Fruit fly (Drosophila melanogaster): Measurements from ENCODE around the gene Mkp.
A peak's percentile ranks its signal among the peaks of the same experiment; 100 is the strongest.

The Mkp gene

DNA sequence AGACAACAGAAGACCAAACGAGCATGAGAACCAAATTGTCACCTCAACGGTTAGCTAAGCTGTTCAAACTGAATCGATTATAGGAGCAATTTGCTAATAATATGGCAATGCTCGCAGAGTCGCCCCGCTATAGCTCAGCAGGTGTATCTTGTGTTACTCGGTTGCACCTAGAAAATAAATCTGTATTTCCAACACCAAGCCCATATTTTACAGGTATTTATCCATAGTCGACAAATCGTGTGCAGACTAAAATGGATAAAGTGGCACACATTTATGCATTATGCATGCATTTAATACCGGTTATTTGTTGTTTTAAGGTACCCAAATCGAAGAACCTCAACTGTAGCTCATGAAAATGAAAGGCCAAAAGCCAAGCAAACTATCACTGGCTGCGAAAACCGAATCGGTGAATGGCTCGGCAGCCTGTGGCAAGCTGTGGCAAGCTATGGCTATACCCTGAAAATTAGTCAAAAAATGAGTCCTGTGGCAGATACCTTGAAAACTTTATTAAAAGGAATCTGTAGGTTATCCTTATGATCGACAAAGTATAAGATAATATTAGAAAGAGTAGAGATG, 5.3 kb downstream of the Mkp start, which contains the start of gene Vdup1:
TSS of gene Vdup1 (minus strand) at position 51 of the 576 bp plus-strand sequence.
- TF ChIP-seq Ets21C (GFP tag; optimal IDR thresholded peaks at IDR 0.05) (no peak), achi (GFP tag; optimal IDR thresholded peaks at IDR 0.05) (no peak), CG3919 (GFP tag; optimal IDR thresholded peaks at IDR 0.05) (no peak), eg (GFP tag; IDR thresholded peaks at IDR 0.05) (peak; percentile 12; the same call in 1 of the 3 replicates), Hr4 (GFP tag; optimal IDR thresholded peaks at IDR 0.05) (peak; percentile 5), dac (GFP tag; optimal IDR thresholded peaks at IDR 0.05) (no peak), acj6 (GFP tag; optimal IDR thresholded peaks at IDR 0.05) (no peak), CG3032 (tag; optimal IDR thresholded peaks at IDR 0.05) (no peak), Eip78C (GFP tag) (peak; percentile 62), CG8319 (GFP tag; optimal IDR thresholded peaks at IDR 0.05) (no peak), CG6163 (GFP tag; IDR thresholded peaks at IDR 0.05) (no peak)

DNA sequence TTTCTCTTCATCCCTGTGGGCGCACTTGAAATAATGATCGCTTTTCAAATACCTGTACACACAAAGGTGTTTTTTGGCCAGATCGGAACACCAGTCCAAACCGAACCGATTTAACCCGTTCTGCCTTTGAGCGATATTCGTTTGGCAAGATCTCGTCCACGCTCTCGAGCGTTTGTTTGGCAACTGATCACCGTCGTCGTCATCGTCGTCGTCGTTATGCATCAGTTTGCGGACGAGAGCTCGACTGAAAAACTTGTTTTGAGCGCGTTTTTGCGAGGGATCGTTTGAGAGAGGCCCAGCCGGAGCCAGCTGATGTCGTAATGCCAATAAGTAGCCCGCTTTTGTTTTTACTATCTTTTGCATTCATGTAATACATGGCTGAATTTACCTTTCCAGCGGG, 5.9 kb downstream of the Mkp start:
- TF ChIP-seq Lpt (GFP tag; optimal IDR thresholded peaks at IDR 0.05) (peak; percentile 21), vri (GFP tag; optimal IDR thresholded peaks at IDR 0.05) (peak; percentile 68), Eip75B (GFP tag; optimal IDR thresholded peaks at IDR 0.05) (no peak), esn (GFP tag; optimal IDR thresholded peaks at IDR 0.05) (no peak), CG6163 (GFP tag; IDR thresholded peaks at IDR 0.05) (0 out of 3 replicates have a peak, but pooled peaks have one; percentile 24), Met (GFP tag; optimal IDR thresholded peaks at IDR 0.05) (no peak), eg (GFP tag; IDR thresholded peaks at IDR 0.05) (0 out of 3 replicates have a peak, but pooled peaks have one; percentile 16), fkh (GFP tag; optimal IDR thresholded peaks at IDR 0.05) (peak; percentile 30), CG6854 (GFP tag; optimal IDR thresholded peaks at IDR 0.05) (peak; percentile 17)

DNA sequence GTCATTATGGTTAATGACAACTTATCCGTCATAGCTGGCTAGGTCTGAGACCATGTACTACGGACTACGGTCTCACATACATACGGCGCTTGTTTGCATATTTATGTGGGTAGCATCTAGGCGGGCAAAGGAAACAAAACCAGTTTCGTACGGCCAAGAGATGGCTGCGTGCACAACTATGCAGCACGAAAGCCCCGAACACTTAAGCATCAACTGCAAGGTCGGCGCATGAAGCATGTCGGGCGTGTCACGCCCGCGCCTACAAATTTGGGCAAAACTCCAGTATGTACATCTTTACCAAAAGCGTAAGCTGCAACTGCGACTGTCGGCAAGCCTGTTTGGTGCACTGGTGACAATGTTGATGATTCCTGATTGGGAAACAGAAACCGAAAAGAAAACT, 6.4 kb downstream of the Mkp start:
- TF ChIP-seq Eip78C (GFP tag) (peak; percentile 46), dsx (GFP tag; optimal IDR thresholded peaks at IDR 0.05; ENCODE audit: poor library complexity, severe bottlenecking) (peak; percentile 9), CG8632 (GFP tag; optimal IDR thresholded peaks at IDR 0.05) (no peak), Met (GFP tag; optimal IDR thresholded peaks at IDR 0.05) (no peak), CG10669 (GFP tag; optimal IDR thresholded peaks at IDR 0.05) (no peak), ss (GFP tag; optimal IDR thresholded peaks at IDR 0.05) (peak; percentile 23 to 62), CG1621 (tag; optimal IDR thresholded peaks at IDR 0.05) (peak; percentile 83), CG3032 (tag; optimal IDR thresholded peaks at IDR 0.05) (no peak), Hr39 (GFP tag; optimal IDR thresholded peaks at IDR 0.05) (no peak), fkh (GFP tag; optimal IDR thresholded peaks at IDR 0.05) (peak; percentile 11), Gug (GFP tag; IDR thresholded peaks at IDR 0.05) (no peak), eg (GFP tag; IDR thresholded peaks at IDR 0.05) (0 out of 3 replicates have a peak, but pooled peaks have one; percentile 28)

DNA sequence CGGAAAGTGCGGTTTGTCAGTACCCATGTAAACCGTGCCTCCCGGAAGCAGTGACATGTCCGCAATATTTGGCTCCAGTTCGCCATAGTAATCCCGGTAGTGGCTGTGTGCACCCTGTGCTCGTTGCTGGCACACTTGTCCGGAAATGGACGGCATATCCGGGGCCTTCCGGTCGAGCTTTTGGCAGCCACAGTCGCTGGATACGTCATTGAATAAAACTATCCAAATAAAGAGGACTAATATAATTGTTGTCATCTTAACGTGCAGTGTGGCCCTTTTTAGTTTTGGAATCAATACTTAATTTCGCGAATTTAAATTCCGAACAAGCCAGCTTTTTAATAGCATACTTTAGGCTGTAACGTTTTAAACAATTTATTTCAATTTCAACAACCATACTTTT, 8.4 kb downstream of the Mkp start, which contains the start of gene CG7049:
TSS of gene CG7049 (minus strand) at position 280 of the 400 bp plus-strand sequence.
- TF ChIP-seq Sox102F (GFP tag; optimal IDR thresholded peaks at IDR 0.05) (no peak), CG1621 (tag; optimal IDR thresholded peaks at IDR 0.05) (peak; percentile 18), CG11294 (GFP tag; IDR thresholded peaks at IDR 0.05) (no peak), Eip93F (GFP tag; optimal IDR thresholded peaks at IDR 0.05) (no peak), CG6792 (GFP tag; optimal IDR thresholded peaks at IDR 0.05) (no peak), Hr38 (GFP tag; optimal IDR thresholded peaks at IDR 0.05) (no peak), Hr39 (GFP tag; optimal IDR thresholded peaks at IDR 0.05) (no peak), CG8119 (GFP tag; IDR thresholded peaks at IDR 0.05) (no peak), eg (GFP tag; IDR thresholded peaks at IDR 0.05) (no peak), fd85E (GFP tag; optimal IDR thresholded peaks at IDR 0.05) (no peak), CG15336 (GFP tag; IDR thresholded peaks at IDR 0.05) (no peak), net (GFP tag; optimal IDR thresholded peaks at IDR 0.05) (no peak), spab (GFP tag; optimal IDR thresholded peaks at IDR 0.05) (no peak), pdm3 (GFP tag; optimal IDR thresholded peaks at IDR 0.05) (no peak), svp (GFP tag) (no peak), CG3919 (GFP tag; optimal IDR thresholded peaks at IDR 0.05) (no peak), CG7368 (GFP tag; optimal IDR thresholded peaks at IDR 0.05) (no peak), acj6 (GFP tag; optimal IDR thresholded peaks at IDR 0.05) (no peak), CG6854 (GFP tag; optimal IDR thresholded peaks at IDR 0.05) (peak; percentile 8), Eip78C (GFP tag) (peak; percentile 63), CG8319 (GFP tag; optimal IDR thresholded peaks at IDR 0.05) (no peak), CG6808 (GFP tag; optimal IDR thresholded peaks at IDR 0.05) (no peak), fkh (GFP tag; optimal IDR thresholded peaks at IDR 0.05) (peak; percentile 28), CG10631 (GFP tag; optimal IDR thresholded peaks at IDR 0.05) (no peak), CG34406 (GFP tag; optimal IDR thresholded peaks at IDR 0.05) (no peak), Met (GFP tag; optimal IDR thresholded peaks at IDR 0.05) (no peak)
